Worm (Caenorhabditis elegans) whole organism, midembryonic: Measurements from ENCODE around the gene F13H10.9.
"Not testable (repeated sequence)": the region's sequence is repeated elsewhere in the genome, so short reads cannot be mapped to it uniquely, and the experiment has no call there.

Experiments used
- T22C8.4 ChIP-seq: fragments of 200-800 bp; sonication (Bioruptor generic); IDR thresholded peaks from 2 replicates; pipeline ENCODE4 v1.3.6; 2022; ENCODE audit warnings: missing genetic modification characterization, missing compliant biosample characterization
- cog-1 ChIP-seq: sonication (generic microtip); optimal IDR thresholded peaks from 2 replicates; lab custom pipeline; 2016; ENCODE audit warnings: missing genetic modification characterization, missing compliant biosample characterization
- flt-1 ChIP-seq: fragments of 200-800 bp; sonication (Bioruptor generic); IDR thresholded peaks from 2 replicates; pipeline ENCODE4 v1.3.6; 2022; ENCODE audit warnings: missing genetic modification characterization, missing compliant biosample characterization
- klf-2 ChIP-seq: fragments of 200-800 bp; sonication (Bioruptor generic); conservative IDR thresholded peaks from 2 replicates; pipeline ENCODE4 v1.3.6; 2022; ENCODE audit warnings: missing genetic modification reagents, missing genetic modification characterization, missing compliant biosample characterization
- med-1 ChIP-seq: sonication (generic microtip); optimal IDR thresholded peaks from 2 replicates; lab custom pipeline; 2017; ENCODE audit warnings: missing genetic modification characterization, mild to moderate bottlenecking, missing compliant biosample characterization, antibody characterized with exemption, missing genetic modification reagents; ENCODE audit not compliant: insufficient read depth
- ref-1 ChIP-seq: fragments of 200-800 bp; sonication (Bioruptor generic); conservative IDR thresholded peaks from 2 replicates; pipeline ENCODE4 v1.3.6; 2022; ENCODE audit warnings: missing genetic modification reagents, missing genetic modification characterization, missing compliant biosample characterization
- tab-1 ChIP-seq: fragments of 200-800 bp; sonication (Bioruptor generic); IDR thresholded peaks from 2 replicates; pipeline ENCODE4 v1.3.6; 2022; ENCODE audit warnings: missing genetic modification characterization, missing compliant biosample characterization
- ztf-23 ChIP-seq: fragments of 200-800 bp; sonication (Bioruptor generic); IDR thresholded peaks from 2 replicates; pipeline ENCODE4 v1.3.6; 2022; ENCODE audit warnings: missing genetic modification reagents, missing genetic modification characterization, missing compliant biosample characterization
- ztf-29 ChIP-seq: fragments of 200-800 bp; sonication (Bioruptor generic); IDR thresholded peaks from 2 replicates; pipeline ENCODE4 v1.3.6; 2022; ENCODE audit warnings: missing genetic modification reagents, missing genetic modification characterization, missing compliant biosample characterization

The F13H10.9 gene

DNA sequence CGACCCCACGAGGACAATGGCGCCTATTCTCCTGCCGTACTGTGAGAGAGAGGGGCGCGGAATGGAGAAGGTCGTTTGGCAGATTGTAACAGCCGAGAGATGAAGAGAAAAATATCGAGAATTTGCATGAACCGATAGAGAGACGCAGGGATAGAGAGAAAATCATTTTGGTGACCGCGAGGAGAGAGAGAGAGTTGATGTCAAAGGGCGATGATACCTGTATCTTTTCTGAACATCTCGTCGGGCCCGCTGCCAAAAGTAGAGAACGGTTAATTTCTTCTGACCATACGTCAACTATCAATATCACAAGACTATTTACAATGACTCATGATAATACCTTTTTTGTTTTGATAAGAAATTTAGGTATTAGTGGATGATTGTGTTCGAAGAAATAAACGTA, 25.7 kb upstream of the F13H10.9 start:
- TF ChIP-seq ref-1 (GFP tag; lab: Robert Waterston, UW) (no peak), klf-2 (GFP tag; lab: Robert Waterston, UW) (no peak), ztf-23 (no peak), flt-1 (GFP tag; lab: Robert Waterston, UW) (no peak), cog-1 (tag; lab: Kevin White, UChicago) (no peak), T22C8.4 (GFP tag; lab: Robert Waterston, UW) (no peak)

DNA sequence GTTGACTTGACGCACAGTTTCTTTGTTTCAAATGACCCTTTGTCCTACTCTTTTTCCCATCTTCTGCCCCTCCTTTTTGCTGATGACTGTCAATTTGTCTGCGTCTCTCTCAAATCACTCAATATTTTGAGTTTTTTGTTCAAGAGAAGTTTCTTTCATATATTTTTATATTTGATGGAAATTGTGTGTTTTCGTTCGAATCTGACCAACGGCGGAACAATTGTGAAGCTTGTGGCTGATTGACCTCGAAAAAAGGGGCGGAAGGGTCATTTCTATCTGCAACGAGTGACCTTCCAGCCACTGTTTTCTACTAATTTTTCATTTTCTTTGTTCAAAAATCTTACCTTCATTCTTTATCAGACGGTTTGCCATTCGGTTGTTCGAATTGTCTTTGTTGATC, 23.1 kb upstream of the F13H10.9 start:
- TF ChIP-seq T22C8.4 (GFP tag; lab: Robert Waterston, UW), result no peak
- no peak for TF ChIP-seq klf-2 (GFP tag; lab: Robert Waterston, UW)
- no peak for TF ChIP-seq med-1 (GFP tag; lab: Kevin White, UChicago)
- TF ChIP-seq ztf-23, result no peak
- no peak for TF ChIP-seq flt-1 (GFP tag; lab: Robert Waterston, UW)
- no peak for TF ChIP-seq cog-1 (tag; lab: Kevin White, UChicago)
- no peak for TF ChIP-seq ztf-29 (GFP tag; lab: Robert Waterston, UW)
- no peak for TF ChIP-seq ref-1 (GFP tag; lab: Robert Waterston, UW)
- TF ChIP-seq tab-1 (GFP tag; lab: Robert Waterston, UW), result no peak

DNA sequence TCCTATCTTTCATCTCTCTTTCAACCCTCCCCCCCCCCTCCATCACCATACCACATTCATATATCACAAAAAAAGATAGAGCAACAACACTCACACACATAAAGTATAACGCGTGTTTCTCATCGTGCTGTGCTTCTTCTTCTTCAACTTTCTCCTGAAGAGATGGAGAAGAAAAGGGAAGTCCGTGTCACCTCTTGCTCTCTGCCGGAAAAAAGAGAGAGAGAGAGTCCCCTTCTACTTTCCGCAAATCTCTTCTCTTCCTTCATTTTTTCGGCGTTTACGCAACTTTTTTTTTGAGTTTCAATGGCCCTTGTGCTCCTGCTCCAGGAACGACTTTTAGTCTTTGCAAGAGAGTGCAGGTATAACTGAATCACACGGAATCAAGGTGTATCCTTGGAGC, 22.0 kb upstream of the F13H10.9 start:
- TF ChIP-seq flt-1 (GFP tag; lab: Robert Waterston, UW), result no peak
- TF ChIP-seq klf-2 (GFP tag; lab: Robert Waterston, UW), result no peak
- TF ChIP-seq ztf-29 (GFP tag; lab: Robert Waterston, UW), result no peak
- TF ChIP-seq med-1 (GFP tag; lab: Kevin White, UChicago), result no peak
- TF ChIP-seq T22C8.4 (GFP tag; lab: Robert Waterston, UW), result no peak
- no peak for TF ChIP-seq cog-1 (tag; lab: Kevin White, UChicago)
- no peak for TF ChIP-seq tab-1 (GFP tag; lab: Robert Waterston, UW)
- TF ChIP-seq ztf-23, result no peak
- no peak for TF ChIP-seq ref-1 (GFP tag; lab: Robert Waterston, UW)

DNA sequence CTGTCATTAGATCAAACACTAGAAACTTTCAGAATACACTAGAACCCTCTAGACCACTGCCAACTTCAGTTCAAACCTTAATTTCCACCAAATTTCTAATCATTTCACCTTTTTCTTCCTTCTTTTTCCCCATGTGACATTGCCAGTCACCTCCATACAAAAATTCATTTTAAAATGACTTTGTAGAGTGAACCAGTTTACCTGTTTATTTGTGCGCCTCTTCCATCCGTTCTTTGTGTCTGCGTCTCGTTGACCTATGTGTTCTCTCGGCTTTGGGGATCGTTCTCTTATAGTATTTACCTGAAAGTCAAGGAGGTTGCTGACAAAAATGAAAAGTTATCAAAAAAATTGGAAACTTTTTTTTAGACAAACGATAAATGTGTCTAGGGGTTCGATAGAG, 21.1 kb upstream of the F13H10.9 start:
- no peak for TF ChIP-seq ztf-23
- no peak for TF ChIP-seq T22C8.4 (GFP tag; lab: Robert Waterston, UW)
- no peak for TF ChIP-seq cog-1 (tag; lab: Kevin White, UChicago)
- no peak for TF ChIP-seq med-1 (GFP tag; lab: Kevin White, UChicago)
- no peak for TF ChIP-seq ztf-29 (GFP tag; lab: Robert Waterston, UW)
- TF ChIP-seq flt-1 (GFP tag; lab: Robert Waterston, UW), result no peak
- no peak for TF ChIP-seq ref-1 (GFP tag; lab: Robert Waterston, UW)
- TF ChIP-seq tab-1 (GFP tag; lab: Robert Waterston, UW), result no peak
- no peak for TF ChIP-seq klf-2 (GFP tag; lab: Robert Waterston, UW)

DNA sequence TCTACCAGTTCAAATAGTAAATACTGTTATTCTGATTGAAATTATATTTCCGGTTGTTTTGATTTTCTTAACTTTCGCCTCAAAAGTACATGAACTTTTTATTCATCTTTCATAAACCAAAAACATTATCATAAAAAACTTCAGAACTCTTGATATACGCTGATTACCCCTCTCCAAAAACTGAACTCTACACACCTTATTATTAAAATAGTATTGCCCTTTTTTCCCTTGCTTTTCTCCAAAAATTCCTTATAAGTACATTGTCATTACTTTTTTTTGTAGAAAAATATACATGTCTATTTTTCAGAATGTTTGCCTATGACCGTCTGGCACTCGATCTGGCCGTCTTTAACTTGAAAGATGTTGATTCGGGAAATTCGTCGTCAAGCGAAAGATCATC, 20.0 kb upstream of the F13H10.9 start, which contains the start of gene Y43E12A.2:
Gene Y43E12A.2, plus strand, starts transcription at position 301 of the 400 bp plus-strand sequence.
- no peak for TF ChIP-seq tab-1 (GFP tag; lab: Robert Waterston, UW)
- no peak for TF ChIP-seq ref-1 (GFP tag; lab: Robert Waterston, UW)
- no peak for TF ChIP-seq ztf-29 (GFP tag; lab: Robert Waterston, UW)
- no peak for TF ChIP-seq T22C8.4 (GFP tag; lab: Robert Waterston, UW)
- no peak for TF ChIP-seq klf-2 (GFP tag; lab: Robert Waterston, UW)
- no peak for TF ChIP-seq flt-1 (GFP tag; lab: Robert Waterston, UW)
- no peak for TF ChIP-seq cog-1 (tag; lab: Kevin White, UChicago)
- no peak for TF ChIP-seq med-1 (GFP tag; lab: Kevin White, UChicago)
- no peak for TF ChIP-seq ztf-23

DNA sequence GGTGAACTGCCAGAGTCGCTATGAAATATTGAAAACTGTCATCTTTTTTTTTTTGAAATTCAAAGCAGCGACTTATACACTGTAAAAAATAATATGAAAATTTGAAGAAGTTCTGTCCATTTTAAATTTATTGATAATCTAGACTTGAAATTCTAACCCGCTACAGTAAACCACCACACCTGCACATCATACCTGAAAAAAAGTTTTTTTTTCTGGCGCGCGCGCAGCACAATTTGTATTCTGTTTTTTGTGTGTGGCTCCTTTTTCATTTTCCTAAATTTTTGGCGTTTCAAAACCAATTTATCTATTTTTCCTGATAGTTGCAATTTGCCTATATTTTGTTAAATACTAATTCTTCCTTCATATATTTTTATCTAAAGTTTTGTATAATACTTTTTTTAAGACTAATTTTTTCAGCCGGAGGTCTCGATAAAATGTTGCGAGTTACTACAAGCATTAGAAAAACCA, 16.1 kb upstream of the F13H10.9 start, which contains the start of gene cyb-2.1:
Gene cyb-2.1, plus strand, starts transcription at position 418 of the 468 bp plus-strand sequence.
- TF ChIP-seq med-1 (GFP tag; lab: Kevin White, UChicago), result no peak
- no peak for TF ChIP-seq ztf-23
- no peak for TF ChIP-seq ztf-29 (GFP tag; lab: Robert Waterston, UW)
- TF ChIP-seq ref-1 (GFP tag; lab: Robert Waterston, UW), result no peak
- no peak for TF ChIP-seq flt-1 (GFP tag; lab: Robert Waterston, UW)

DNA sequence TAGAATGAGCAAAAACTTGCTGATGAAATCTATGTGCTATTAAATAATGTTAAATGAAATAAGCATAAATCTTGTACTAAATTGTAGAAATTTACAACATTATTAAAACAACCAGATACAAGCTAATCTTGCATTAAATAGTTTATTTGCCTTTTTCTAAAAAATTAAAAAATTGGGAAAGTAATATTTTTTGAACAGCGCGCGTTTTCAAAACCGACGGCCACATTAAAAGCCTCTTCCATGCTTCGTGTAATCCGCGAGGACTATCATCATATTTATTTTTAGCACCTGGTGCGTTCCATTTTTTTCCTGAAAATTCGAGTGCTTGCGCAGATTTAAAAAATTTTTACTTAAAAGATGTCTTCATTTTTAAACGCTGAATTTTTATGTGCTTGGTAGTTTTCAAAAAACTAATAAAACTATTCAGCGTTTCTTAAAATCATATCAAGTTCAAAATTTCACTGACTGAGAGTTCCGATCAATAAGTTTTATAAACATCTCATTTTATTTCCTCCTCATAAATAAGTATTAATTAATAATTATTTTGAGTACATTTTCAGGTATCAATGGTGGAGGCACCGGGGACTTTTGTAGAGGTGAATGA, 14.3 kb upstream of the F13H10.9 start, which contains the start of gene Y43E12A.3:
Gene Y43E12A.3, plus strand, starts transcription at position 554 of the 604 bp plus-strand sequence.
- not testable (repeated sequence) for TF ChIP-seq med-1 (GFP tag; lab: Kevin White, UChicago); cog-1 (tag; lab: Kevin White, UChicago); T22C8.4 (GFP tag; lab: Robert Waterston, UW)

DNA sequence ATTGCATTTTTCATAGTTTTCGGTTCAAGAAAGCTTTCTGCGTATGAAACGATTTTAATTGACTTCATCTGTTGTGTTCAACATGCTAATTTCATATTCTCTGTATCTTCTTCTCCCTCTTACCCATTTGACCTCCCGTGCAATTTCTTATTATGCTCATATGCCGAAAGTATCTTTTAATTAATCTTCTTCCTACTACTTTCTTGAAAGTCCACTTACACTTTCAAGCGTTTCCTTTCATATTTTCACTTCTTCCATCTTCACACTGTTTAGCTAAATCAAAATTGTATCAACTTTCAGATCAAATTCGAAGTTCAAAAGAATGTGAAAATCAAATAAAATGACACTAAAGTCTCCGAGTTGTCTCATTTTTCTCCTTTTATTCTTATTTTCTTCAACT, 11.0 kb upstream of the F13H10.9 start, which contains the start of gene F13H10.5:
Gene F13H10.5, plus strand, starts transcription at position 301 of the 400 bp plus-strand sequence.
- no peak for TF ChIP-seq flt-1 (GFP tag; lab: Robert Waterston, UW)
- no peak for TF ChIP-seq med-1 (GFP tag; lab: Kevin White, UChicago)
- TF ChIP-seq T22C8.4 (GFP tag; lab: Robert Waterston, UW), result no peak
- TF ChIP-seq tab-1 (GFP tag; lab: Robert Waterston, UW), result no peak
- TF ChIP-seq klf-2 (GFP tag; lab: Robert Waterston, UW), result no peak
- TF ChIP-seq ztf-29 (GFP tag; lab: Robert Waterston, UW), result no peak
- no peak for TF ChIP-seq cog-1 (tag; lab: Kevin White, UChicago)
- TF ChIP-seq ref-1 (GFP tag; lab: Robert Waterston, UW), result no peak
- TF ChIP-seq ztf-23, result no peak

DNA sequence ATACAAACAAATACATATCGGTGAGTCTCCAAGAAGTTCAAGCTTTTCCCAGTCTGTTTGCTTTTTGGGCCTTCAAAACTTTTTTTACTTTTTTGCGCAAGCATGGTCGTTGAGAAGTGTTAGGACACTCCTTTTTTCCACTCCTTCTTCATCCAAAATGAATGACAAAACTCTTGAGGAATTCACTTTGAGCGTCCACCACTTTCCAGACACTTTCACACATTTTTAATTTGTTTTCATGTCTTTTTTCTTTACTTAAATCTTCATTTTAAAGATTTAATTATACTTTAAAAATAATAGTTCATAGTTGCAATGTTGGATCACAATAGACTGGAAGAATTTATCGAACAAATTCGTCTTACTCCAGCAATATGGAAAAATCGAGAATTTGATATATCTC, 2.6 kb downstream of the F13H10.9 start, which contains the start of gene F13H10.1:
Gene F13H10.1, plus strand, starts transcription at position 301 of the 400 bp plus-strand sequence.
- TF ChIP-seq ztf-29 (GFP tag; lab: Robert Waterston, UW) (no peak), tab-1 (GFP tag; lab: Robert Waterston, UW) (no peak), cog-1 (tag; lab: Kevin White, UChicago) (no peak), flt-1 (GFP tag; lab: Robert Waterston, UW) (no peak), ztf-23 (no peak), ref-1 (GFP tag; lab: Robert Waterston, UW) (no peak), klf-2 (GFP tag; lab: Robert Waterston, UW) (no peak), med-1 (GFP tag; lab: Kevin White, UChicago) (no peak), T22C8.4 (GFP tag; lab: Robert Waterston, UW) (no peak)
